Fruit fly (Drosophila melanogaster): ENCODE data around the gene CG33500.

The CG33500 gene

dm6 chr3L:11552996-11553671 lies 44.7 kb downstream of the CG33500 start (continued):
- TF ChIP-seq CG9932 (GFP tag; IDR thresholded peaks at IDR 0.05) (peak; percentile 19; the same call in 1 of the 2 replicates), chm (GFP tag; IDR thresholded peaks at IDR 0.05) (peak; percentile 77), Scr (GFP tag; IDR thresholded peaks at IDR 0.05; ENCODE audit: partially characterized antibody) (peak; percentile 55), CG31365 (tag; optimal IDR thresholded peaks at IDR 0.05) (peak; percentile 32), caup (GFP tag; optimal IDR thresholded peaks at IDR 0.05; ENCODE audit: severe bottlenecking) (peak; percentile 68), Dek (tag; optimal IDR thresholded peaks at IDR 0.05) (peak; percentile 21), CG17359 (tag; optimal IDR thresholded peaks at IDR 0.05) (peak; percentile 44), D (optimal IDR thresholded peaks at IDR 0.05) (peak; percentile 92), D (GFP tag; optimal IDR thresholded peaks at IDR 0.05) (no peak), prd (optimal IDR thresholded peaks at IDR 0.05) (no peak), prd (GFP tag; IDR thresholded peaks at IDR 0.05) (no peak), Rfx (GFP tag; IDR thresholded peaks at IDR 0.05) (peak; percentile 39; the same call in 1 of the 2 replicates), sd (tag; optimal IDR thresholded peaks at IDR 0.05) (peak; percentile 57), knrl (GFP tag; IDR thresholded peaks at IDR 0.05; ENCODE audit: partially characterized antibody) (peak; percentile 34; the same call in 1 of the 3 replicates), lov (optimal IDR thresholded peaks at IDR 0.05) (no peak), lov (GFP tag; IDR thresholded peaks at IDR 0.05) (peak; percentile 68; the same call in 1 of the 3 replicates), stwl (tag; optimal IDR thresholded peaks at IDR 0.05) (peak; percentile 47), bowl (GFP tag; IDR thresholded peaks at IDR 0.05) (no peak), CG12219 (GFP tag; optimal IDR thresholded peaks at IDR 0.05) (peak; percentile 47), CG10267 (tag; optimal IDR thresholded peaks at IDR 0.05) (peak; percentile 21), Xbp1 (GFP tag; optimal IDR thresholded peaks at IDR 0.05) (peak; percentile 15), CG13123 (GFP tag; optimal IDR thresholded peaks at IDR 0.05) (no peak), chif (GFP tag; optimal IDR thresholded peaks at IDR 0.05) (no peak), Hand (GFP tag; optimal IDR thresholded peaks at IDR 0.05) (peak; percentile 72), Aef1 (GFP tag; IDR thresholded peaks at IDR 0.05) (peak; percentile 70), nom (GFP tag; optimal IDR thresholded peaks at IDR 0.05) (peak; percentile 84), zfh1 (GFP tag; IDR thresholded peaks at IDR 0.05) (no peak), HLHmδ (GFP tag; optimal IDR thresholded peaks at IDR 0.05) (peak; percentile 15), run (tag; optimal IDR thresholded peaks at IDR 0.05) (peak; percentile 5), row (GFP tag; IDR thresholded peaks at IDR 0.05) (no peak; the same call in 2 of the 3 replicates), Nf-YB (GFP tag; optimal IDR thresholded peaks at IDR 0.05) (peak; percentile 47), CG8478 (optimal IDR thresholded peaks at IDR 0.05) (peak; percentile 93), E2f2 (GFP tag; IDR thresholded peaks at IDR 0.05) (no peak), CTCF (GFP tag; optimal IDR thresholded peaks at IDR 0.05) (peak; percentile 14), CG11456 (GFP tag; IDR thresholded peaks at IDR 0.05) (peak; percentile 56; the same call in 2 of the 3 replicates), nerfin-2 (GFP tag; IDR thresholded peaks at IDR 0.05; ENCODE audit: partially characterized antibody) (no peak), CG12391 (tag; optimal IDR thresholded peaks at IDR 0.05) (peak; percentile 10), pros (GFP tag; optimal IDR thresholded peaks at IDR 0.05) (peak; percentile 90), CG5180 (GFP tag; optimal IDR thresholded peaks at IDR 0.05) (peak; percentile 75), nau (GFP tag; optimal IDR thresholded peaks at IDR 0.05) (peak; percentile 51), CG9876 (GFP tag; optimal IDR thresholded peaks at IDR 0.05) (no peak), hbn (GFP tag; IDR thresholded peaks at IDR 0.05; ENCODE audit: partially characterized antibody) (peak; percentile 80), mirr (GFP tag; optimal IDR thresholded peaks at IDR 0.05) (peak; percentile 59), CG2712 (tag; optimal IDR thresholded peaks at IDR 0.05) (peak; percentile 34), CG12104 (GFP tag; optimal IDR thresholded peaks at IDR 0.05) (no peak), Oli (tag; optimal IDR thresholded peaks at IDR 0.05) (peak; percentile 9), cwo (GFP tag; optimal IDR thresholded peaks at IDR 0.05) (peak; percentile 43), sna (GFP tag; IDR thresholded peaks at IDR 0.05; ENCODE audit: partially characterized antibody) (peak; percentile 82), CG10147 (GFP tag; optimal IDR thresholded peaks at IDR 0.05) (peak; percentile 38)

Measured in whole organism, embryonic.